Worm (Caenorhabditis elegans) whole organism, L4/young adult: ENCODE measurements around the gene F53A9.9.

Source experiments
- W03F9.2 ChIP-seq: fragments of 150-350 bp; optimal IDR thresholded peaks from 2 replicates; lab custom pipeline; 2014; ENCODE audit warnings: missing biosample characterization, missing genetic modification characterization
- him-1 ChIP-seq: sonication (generic microtip); optimal IDR thresholded peaks from 2 replicates; lab custom pipeline; 2016; ENCODE audit warnings: missing genotype, missing genetic modification reagents, missing genetic modification characterization, missing compliant biosample characterization

DNA sequence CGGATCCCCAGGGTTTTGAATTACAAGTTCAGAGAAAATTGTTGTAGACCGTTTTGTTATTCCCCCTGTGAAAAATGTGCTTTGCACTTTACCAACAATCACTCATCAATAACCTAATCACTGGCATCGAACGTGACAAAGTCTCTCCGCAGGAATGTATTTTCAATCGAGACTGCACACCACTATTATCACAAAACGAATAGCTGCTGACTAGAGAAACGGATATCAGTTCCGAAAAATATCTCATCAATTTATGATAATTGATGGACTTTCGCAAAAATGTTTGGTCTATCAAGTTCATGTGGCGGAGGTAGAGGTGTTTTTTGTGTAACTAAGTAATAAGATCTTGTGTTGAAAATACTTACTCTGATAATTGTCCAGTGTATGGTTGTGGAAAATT lies 40.5 kb upstream of the F53A9.9 start:
- TF ChIP-seq him-1 (tag; lab: Kevin White, UChicago) (no peak), W03F9.2 (tag; lab: Kevin White, UChicago) (no peak)
